Worm (Caenorhabditis elegans) whole organism, L4 larva: ENCODE results near the gene C45B2.1.

ENCODE experiments used
- F26F4.8 ChIP-seq: fragments of 200-800 bp; sonication (Bioruptor generic); conservative IDR thresholded peaks from 2 replicates; pipeline ENCODE4 v1.3.6; 2022; ENCODE audit warnings: missing genetic modification characterization, missing compliant biosample characterization
- F44E2.7 ChIP-seq: fragments of 200-800 bp; sonication (Bioruptor generic); IDR thresholded peaks from 2 replicates; pipeline ENCODE4 v2.1.2; 2022; ENCODE audit warnings: missing genetic modification characterization, missing compliant biosample characterization
- F49E8.2 ChIP-seq: sonication (generic microtip); optimal IDR thresholded peaks from 2 replicates; lab custom pipeline; 2016; ENCODE audit warnings: missing compliant biosample characterization, mild to moderate bottlenecking, missing genetic modification characterization, borderline replicate concordance
- R02D3.7 ChIP-seq: fragments of 150-350 bp; sonication (generic microtip); optimal IDR thresholded peaks from 3 replicates; lab custom pipeline; 2014; ENCODE audit warnings: missing biosample characterization, missing genetic modification characterization
- T26A8.4 ChIP-seq: fragments of 200-800 bp; sonication (Bioruptor generic); IDR thresholded peaks from 2 replicates; pipeline ENCODE4 v1.3.6; 2022; ENCODE audit warnings: missing genetic modification characterization, missing compliant biosample characterization
- Y105C5A.15 ChIP-seq: fragments of 200-800 bp; sonication (Bioruptor generic); IDR thresholded peaks from 2 replicates; pipeline ENCODE4 v1.3.6; 2022; ENCODE audit warnings: missing genetic modification characterization, missing compliant biosample characterization
- Y48G9A.11 ChIP-seq: fragments of 200-800 bp; sonication (Bioruptor generic); IDR thresholded peaks from 2 replicates; pipeline ENCODE4 v1.3.6; 2022; ENCODE audit warnings: missing genetic modification reagents, missing genetic modification characterization, missing compliant biosample characterization
- Y75B8A.6 ChIP-seq: fragments of 200-800 bp; sonication (Bioruptor generic); IDR thresholded peaks from 2 replicates; pipeline ENCODE4 v1.3.6; 2022; ENCODE audit warnings: missing genetic modification reagents, missing genetic modification characterization, missing compliant biosample characterization
- ZK337.2 ChIP-seq: fragments of 200-800 bp; sonication (Bioruptor generic); IDR thresholded peaks from 2 replicates; pipeline ENCODE4 v1.3.6; 2022; ENCODE audit warnings: missing genetic modification reagents, missing genetic modification characterization, missing compliant biosample characterization
- ZK546.5 ChIP-seq, 2 experiments: sonication (generic microtip); optimal IDR thresholded peaks; 2 replicates each; lab custom pipeline; 2017; ENCODE audit warnings: missing biosample characterization in 2 of 2, missing genetic modification characterization in 2 of 2
- aly-2 ChIP-seq: sonication (generic microtip); optimal IDR thresholded peaks from 2 replicates; lab custom pipeline; 2018; ENCODE audit warnings: missing biosample characterization, missing genetic modification characterization
- ama-1 ChIP-seq: fragments of 150-350 bp; optimal IDR thresholded peaks from 2 replicates; lab custom pipeline; 2014; ENCODE audit warnings: inconsistent platforms, mixed read lengths
- ceh-20 ChIP-seq: fragments of 200-800 bp; sonication (Bioruptor generic); IDR thresholded peaks from 2 replicates; pipeline ENCODE4 v1.3.6; 2022; ENCODE audit warnings: missing genetic modification reagents, missing genetic modification characterization, missing compliant biosample characterization
- ceh-62 ChIP-seq: sonication (generic microtip); optimal IDR thresholded peaks from 2 replicates; lab custom pipeline; 2017; ENCODE audit warnings: missing biosample characterization, missing genetic modification characterization
- ces-1 ChIP-seq: fragments of 150-350 bp; sonication (generic microtip); optimal IDR thresholded peaks from 4 replicates; lab custom pipeline; 2014; ENCODE audit warnings: missing biosample characterization, missing genetic modification reagents, missing genetic modification characterization
- cey-2 ChIP-seq: sonication (generic microtip); optimal IDR thresholded peaks from 3 replicates; lab custom pipeline; 2017; ENCODE audit warnings: missing genetic modification characterization, mild to moderate bottlenecking, missing compliant biosample characterization, antibody characterized with exemption, borderline replicate concordance; ENCODE audit not compliant: insufficient read depth
- daf-16 ChIP-seq, 3 experiments: sonication (generic microtip); optimal IDR thresholded peaks; 2 replicates each; lab custom pipeline; 2016 to 2017; ENCODE audit warnings: missing genetic modification characterization in 3 of 3, missing genetic modification reagents in 3 of 3, mild to moderate bottlenecking in 2 of 3, missing compliant biosample characterization in 2 of 3, missing biosample characterization in 1 of 3, moderate library complexity in 1 of 3
- daf-19 ChIP-seq: fragments of 200-800 bp; sonication (Bioruptor generic); conservative IDR thresholded peaks from 2 replicates; pipeline ENCODE4 v1.3.6; 2022; ENCODE audit warnings: missing genetic modification characterization, missing compliant biosample characterization
- dpl-1 ChIP-seq: fragments of 150-350 bp; optimal IDR thresholded peaks from 2 replicates; lab custom pipeline; 2014; ENCODE audit warnings: missing biosample characterization, missing genetic modification reagents, missing genetic modification characterization
- duxl-1 ChIP-seq: sonication (generic microtip); optimal IDR thresholded peaks from 2 replicates; lab custom pipeline; 2016; ENCODE audit warnings: mild to moderate bottlenecking, missing genetic modification characterization, moderate library complexity, missing compliant biosample characterization; ENCODE audit not compliant: poor library complexity
- dve-1 ChIP-seq: sonication (generic microtip); optimal IDR thresholded peaks from 2 replicates; lab custom pipeline; 2017; ENCODE audit warnings: antibody characterized with exemption, mild to moderate bottlenecking, missing genetic modification characterization, missing compliant biosample characterization; ENCODE audit not compliant: insufficient read depth
- egl-27 ChIP-seq: sonication (generic microtip); optimal IDR thresholded peaks from 3 replicates; lab custom pipeline; 2017; ENCODE audit warnings: missing biosample characterization, missing genetic modification reagents, missing genetic modification characterization
- hif-1 ChIP-seq, 2 experiments: sonication (generic microtip); optimal IDR thresholded peaks; 2 replicates each; lab custom pipeline; 2016 to 2017; ENCODE audit warnings: missing compliant biosample characterization in 2 of 2, missing genetic modification characterization in 2 of 2, missing genetic modification reagents in 2 of 2, missing genotype in 2 of 2, mild to moderate bottlenecking in 1 of 2
- hlh-11 ChIP-seq: fragments of 200-800 bp; sonication (Bioruptor generic); optimal IDR thresholded peaks from 2 replicates; lab custom pipeline; 2018; ENCODE audit warnings: mild to moderate bottlenecking, missing genetic modification characterization, missing compliant biosample characterization
- hmg-1.1 ChIP-seq: fragments of 200-800 bp; sonication (Bioruptor generic); IDR thresholded peaks from 2 replicates; pipeline ENCODE4 v1.3.6; 2022; ENCODE audit warnings: missing genetic modification reagents, missing genetic modification characterization, missing compliant biosample characterization
- lim-7 ChIP-seq: fragments of 200-800 bp; sonication (Bioruptor generic); IDR thresholded peaks from 2 replicates; pipeline ENCODE4 v1.3.6; 2022; ENCODE audit warnings: missing genetic modification characterization, missing compliant biosample characterization
- lin-15B ChIP-seq: fragments of 150-350 bp; sonication (generic microtip); optimal IDR thresholded peaks from 3 replicates; lab custom pipeline; 2014; ENCODE audit warnings: missing biosample characterization, missing genetic modification characterization
- lin-38 ChIP-seq: fragments of 200-800 bp; sonication (Bioruptor generic); IDR thresholded peaks from 2 replicates; pipeline ENCODE4 v1.3.6; 2022; ENCODE audit warnings: missing genetic modification reagents, missing genetic modification characterization, missing compliant biosample characterization
- lir-3 ChIP-seq: sonication (generic microtip); optimal IDR thresholded peaks from 2 replicates; lab custom pipeline; 2016; ENCODE audit warnings: mild to moderate bottlenecking, missing genetic modification characterization, missing compliant biosample characterization
- lsy-2 ChIP-seq, 2 experiments: fragments of 150-350 bp in 1 of 2; sonication (generic microtip) in 1 of 2; optimal IDR thresholded peaks; 2 replicates each; lab custom pipeline; 2014 to 2017; ENCODE audit warnings: missing biosample characterization in 2 of 2, missing genetic modification characterization in 2 of 2
- mdl-1 ChIP-seq, 2 experiments: fragments of 150-350 bp in 1 of 2; sonication (generic microtip) in 1 of 2; optimal IDR thresholded peaks; 2 replicates each; lab custom pipeline; 2014 to 2017; ENCODE audit warnings: missing biosample characterization in 2 of 2, missing genetic modification characterization in 2 of 2
- mep-1 ChIP-seq: fragments of 150-350 bp; sonication (generic microtip); optimal IDR thresholded peaks from 3 replicates; lab custom pipeline; 2014; ENCODE audit warnings: missing biosample characterization, missing genetic modification characterization
- mxl-2 ChIP-seq: fragments of 200-800 bp; sonication (Bioruptor generic); conservative IDR thresholded peaks from 2 replicates; pipeline ENCODE4 v1.3.6; 2022; ENCODE audit warnings: missing genetic modification reagents, missing genetic modification characterization, missing compliant biosample characterization
- nhr-10 ChIP-seq: fragments of 150-350 bp; optimal IDR thresholded peaks from 2 replicates; lab custom pipeline; 2014; ENCODE audit warnings: missing biosample characterization, missing genetic modification characterization
- nhr-41 ChIP-seq: fragments of 200-800 bp; sonication (Bioruptor generic); IDR thresholded peaks from 2 replicates; pipeline ENCODE4 v1.3.6; 2022; ENCODE audit warnings: missing genetic modification reagents, missing genetic modification characterization, missing compliant biosample characterization
- nhr-6 ChIP-seq: fragments of 150-350 bp; optimal IDR thresholded peaks from 2 replicates; lab custom pipeline; 2014; ENCODE audit warnings: missing biosample characterization, missing genetic modification characterization
- nhr-76 ChIP-seq: fragments of 150-350 bp; optimal IDR thresholded peaks from 2 replicates; lab custom pipeline; 2014; ENCODE audit warnings: missing biosample characterization, missing genetic modification characterization
- pha-4 ChIP-seq, 2 experiments: fragments of 150-350 bp in 1 of 2; fragments of 200-800 bp in 1 of 2; sonication (Bioruptor generic) in 1 of 2; IDR thresholded peaks in 1 of 2; optimal IDR thresholded peaks in 1 of 2; 2 replicates each; pipeline versions ENCODE4 v1.3.6 to Lab custom; 2014 to 2022; ENCODE audit warnings: missing genetic modification characterization in 2 of 2, missing genetic modification reagents in 2 of 2, missing biosample characterization in 1 of 2, missing compliant biosample characterization in 1 of 2
- pqm-1 ChIP-seq: sonication (generic microtip); optimal IDR thresholded peaks from 2 replicates; lab custom pipeline; 2017; ENCODE audit warnings: missing biosample characterization, missing genetic modification characterization
- rbr-2 ChIP-seq: sonication (generic microtip); optimal IDR thresholded peaks from 2 replicates; lab custom pipeline; 2016; ENCODE audit warnings: missing genotype, missing genetic modification characterization, missing compliant biosample characterization
- sdz-12 ChIP-seq: fragments of 200-800 bp; sonication (Bioruptor generic); optimal IDR thresholded peaks from 2 replicates; lab custom pipeline; 2018; ENCODE audit warnings: mild to moderate bottlenecking, missing genetic modification characterization, missing compliant biosample characterization
- skn-1 ChIP-seq: fragments of 150-350 bp; optimal IDR thresholded peaks from 2 replicates; lab custom pipeline; 2014; ENCODE audit warnings: missing biosample characterization, missing genetic modification characterization
- snpc-1.2 ChIP-seq: fragments of 200-800 bp; sonication (Bioruptor generic); IDR thresholded peaks from 2 replicates; pipeline ENCODE4 v1.3.6; 2022; ENCODE audit warnings: missing genetic modification reagents, missing genetic modification characterization, missing compliant biosample characterization
- spr-1 ChIP-seq: sonication (generic microtip); optimal IDR thresholded peaks from 2 replicates; lab custom pipeline; 2016; ENCODE audit warnings: mild to moderate bottlenecking, missing genetic modification characterization, missing compliant biosample characterization
- spr-3 ChIP-seq: fragments of 200-800 bp; sonication (Bioruptor generic); optimal IDR thresholded peaks from 2 replicates; lab custom pipeline; 2018; ENCODE audit warnings: mild to moderate bottlenecking, missing genetic modification characterization, missing compliant biosample characterization
- tag-97 ChIP-seq: fragments of 200-800 bp; sonication (Bioruptor generic); IDR thresholded peaks from 2 replicates; pipeline ENCODE4 v1.3.6; 2022; ENCODE audit warnings: missing genetic modification characterization, missing compliant biosample characterization
- unc-39 ChIP-seq: sonication (generic microtip); optimal IDR thresholded peaks from 2 replicates; lab custom pipeline; 2017; ENCODE audit warnings: missing biosample characterization, missing genetic modification characterization
- unc-62 ChIP-seq, 3 experiments: fragments of 150-350 bp in 1 of 3; sonication (generic microtip); optimal IDR thresholded peaks in 2 of 3; peaks in 1 of 3; 1 replicate in 1 of 3; 2 replicates in 2 of 3; lab custom pipeline; 2014 to 2017; ENCODE audit warnings: missing biosample characterization in 3 of 3, missing genetic modification characterization in 3 of 3, missing genetic modification reagents in 3 of 3, missing genotype in 1 of 3
- vab-7 ChIP-seq: fragments of 200-800 bp; sonication (Bioruptor generic); IDR thresholded peaks from 2 replicates; pipeline ENCODE4 v1.3.6; 2022; ENCODE audit warnings: missing genetic modification reagents, missing genetic modification characterization, missing compliant biosample characterization

C45B2.1 gene

ce11 chrX:6091967-6092366, 6.0 kb downstream of the C45B2.1 start, which contains the start of gene hsp-3 (continued):
- TF ChIP-seq hlh-11 (tag; lab: Kevin White, UChicago) (peak; percentile 99), snpc-1.2 (GFP tag; lab: Robert Waterston, UW) (no peak), ceh-62 (tag; lab: Kevin White, UChicago) (no peak), vab-7 (GFP tag; lab: Robert Waterston, UW) (peak; percentile 83), hmg-1.1 (peak; percentile 98), pqm-1 (tag; lab: Kevin White, UChicago) (peak; percentile 32), lin-15B (peak; percentile 54), cey-2 (tag; lab: Kevin White, UChicago) (no peak), spr-1 (tag; lab: Kevin White, UChicago) (peak; percentile 88), F26F4.8 (GFP tag; lab: Robert Waterston, UW) (no peak), mxl-2 (GFP tag; lab: Robert Waterston, UW) (peak; percentile 67), lir-3 (peak; percentile 63), spr-3 (GFP tag; lab: Kevin White, UChicago) (peak; percentile 85), tag-97 (GFP tag; lab: Robert Waterston, UW) (no peak), F44E2.7 (GFP tag; lab: Robert Waterston, UW) (0 out of 2 replicates have a peak, but pooled peaks have one; percentile 42), daf-19 (GFP tag; lab: Robert Waterston, UW) (no peak), aly-2 (tag; lab: Kevin White, UChicago) (no peak), nhr-6 (peak; percentile 96), ZK546.5 (tag; optimal IDR thresholded peaks at IDR 0.05; lab: Kevin White, UChicago) (no peak), Y75B8A.6 (peak; percentile 56; the same call in 1 of the 2 replicates), lim-7 (GFP tag; lab: Robert Waterston, UW) (0 out of 2 replicates have a peak, but pooled peaks have one; percentile 50), nhr-41 (GFP tag; lab: Robert Waterston, UW) (peak; percentile 97), dpl-1 (peak; percentile 79), Y105C5A.15 (GFP tag; lab: Robert Waterston, UW) (no peak), pha-4 (GFP tag; IDR thresholded peaks at IDR 0.05; lab: Robert Waterston, UW) (peak; percentile 96), pha-4 (tag; optimal IDR thresholded peaks at IDR 0.05; lab: Kevin White, UChicago) (no peak), mep-1 (tag; lab: Kevin White, UChicago) (peak; percentile 97), ama-1 (lab: Kevin White, UChicago) (no peak), dve-1 (tag; lab: Kevin White, UChicago) (peak; percentile 99), unc-62 (GFP tag; optimal IDR thresholded peaks at IDR 0.05 in 1 of 2; lab: Kevin White, UChicago) (peak; percentile 7 to 97), unc-62 (tag; optimal IDR thresholded peaks at IDR 0.05; lab: Kevin White, UChicago) (no peak), mdl-1 (tag; optimal IDR thresholded peaks at IDR 0.05; lab: Kevin White, UChicago) (peak in 1 of 2 experiments; percentile 87), lsy-2 (tag; optimal IDR thresholded peaks at IDR 0.05; lab: Kevin White, UChicago) (peak; percentile 90 to 96), R02D3.7 (tag; lab: Kevin White, UChicago) (no peak), T26A8.4 (GFP tag; lab: Robert Waterston, UW) (peak; percentile 95), F49E8.2 (tag; lab: Kevin White, UChicago) (no peak), ZK337.2 (GFP tag; lab: Robert Waterston, UW) (no peak), daf-16 (GFP tag; optimal IDR thresholded peaks at IDR 0.05; lab: Kevin White, UChicago) (peak; percentile 69 to 91), daf-16 (tag; optimal IDR thresholded peaks at IDR 0.05; lab: Kevin White, UChicago) (peak; percentile 79), nhr-10 (tag; lab: Kevin White, UChicago) (peak; percentile 66), Y48G9A.11 (peak; percentile 47; the same call in 1 of the 2 replicates), ces-1 (GFP tag; lab: Kevin White, UChicago) (no peak), duxl-1 (tag; lab: Kevin White, UChicago) (peak; percentile 86), lin-38 (GFP tag; lab: Robert Waterston, UW) (peak; percentile 88), hif-1 (tag; optimal IDR thresholded peaks at IDR 0.05; lab: Kevin White, UChicago) (peak; percentile 62 to 92), sdz-12 (peak; percentile 66), ceh-20 (GFP tag; lab: Robert Waterston, UW) (peak; percentile 96), skn-1 (tag; lab: Kevin White, UChicago) (no peak), nhr-76 (tag; lab: Kevin White, UChicago) (no peak), egl-27 (no peak), rbr-2 (peak; percentile 97), unc-39 (tag; lab: Kevin White, UChicago) (no peak)
